Fruit fly (Drosophila melanogaster): ENCODE measurements around the gene CG6023.

DNA sequence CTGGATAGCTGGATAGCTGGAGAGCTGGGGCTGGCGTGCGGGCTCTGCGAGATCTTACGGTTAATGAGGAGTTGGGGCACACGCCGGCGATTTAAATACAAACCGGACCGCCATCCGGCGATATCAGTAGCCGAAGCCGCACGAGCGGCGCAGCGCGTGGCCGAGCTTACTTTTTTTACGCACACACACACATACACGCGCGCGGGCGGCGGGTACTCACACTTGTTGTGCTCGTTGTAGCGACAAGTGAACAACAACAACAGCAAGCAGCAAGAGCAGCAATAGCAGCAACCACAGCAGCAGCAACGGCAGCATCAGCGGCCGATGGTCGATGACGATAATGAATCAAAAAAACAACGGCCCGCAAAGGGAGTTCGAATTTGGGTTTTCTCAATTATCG is 5.2 kb downstream of the CG6023 start:
- no peak for TF ChIP-seq CG15336 (GFP tag; IDR thresholded peaks at IDR 0.05)
- TF ChIP-seq Smox (GFP tag; optimal IDR thresholded peaks at IDR 0.05): no peak
- no peak for TF ChIP-seq Blimp-1 (GFP tag; optimal IDR thresholded peaks at IDR 0.05)

Measured in whole organism, prepupa.